Worm (Caenorhabditis elegans) whole organism, L4/young adult: ENCODE results near the gene unc-9.

Source experiments
- W03F9.2 ChIP-seq: fragments of 150-350 bp; optimal IDR thresholded peaks from 2 replicates; lab custom pipeline; 2014; ENCODE audit warnings: missing biosample characterization, missing genetic modification characterization
- dao-5 ChIP-seq: sonication (generic microtip); optimal IDR thresholded peaks from 2 replicates; lab custom pipeline; 2016; ENCODE audit warnings: missing genotype, missing genetic modification characterization, moderate library complexity, missing compliant biosample characterization
- him-1 ChIP-seq: sonication (generic microtip); optimal IDR thresholded peaks from 2 replicates; lab custom pipeline; 2016; ENCODE audit warnings: missing genotype, missing genetic modification reagents, missing genetic modification characterization, missing compliant biosample characterization

- TF ChIP-seq him-1 (tag; lab: Kevin White, UChicago) = no peak
- no peak for TF ChIP-seq dao-5 (tag; lab: Kevin White, UChicago)
- TF ChIP-seq W03F9.2 (tag; lab: Kevin White, UChicago) = no peak
Measured at ce11 chrX:13198134-13198533, 3.4 kb upstream of the unc-9 start.
